Fruit fly (Drosophila melanogaster): ENCODE measurements around the gene Ctps.

Ctps gene

dm6 chr3L:15142004-15142890 lies 44.5 kb downstream of the Ctps start, which contains the start of gene Pdi (continued):
- TF ChIP-seq Asciz (GFP tag; optimal IDR thresholded peaks at IDR 0.05) (no peak), trh (GFP tag; optimal IDR thresholded peaks at IDR 0.05) (peak; percentile 1), dmrt99B (tag; optimal IDR thresholded peaks at IDR 0.05) (peak; percentile 20), sens-2 (GFP tag; IDR thresholded peaks at IDR 0.05) (no peak), PHDP (tag; optimal IDR thresholded peaks at IDR 0.05) (peak; percentile 44), bsh (GFP tag; optimal IDR thresholded peaks at IDR 0.05) (peak in 1 of 2 experiments; percentile 26), oc (tag; optimal IDR thresholded peaks at IDR 0.05) (peak; percentile 33), CTCF (GFP tag; optimal IDR thresholded peaks at IDR 0.05) (peak; percentile 97), HmgZ (tag; optimal IDR thresholded peaks at IDR 0.05) (peak; percentile 52), tin (GFP tag; optimal IDR thresholded peaks at IDR 0.05) (peak; percentile 3), gfzf (GFP tag; optimal IDR thresholded peaks at IDR 0.05) (peak; percentile 89), Hmr (GFP tag; optimal IDR thresholded peaks at IDR 0.05) (peak; percentile 53), hkb (optimal IDR thresholded peaks at IDR 0.05) (no peak), hkb (GFP tag; IDR thresholded peaks at IDR 0.05) (0 out of 2 replicates have a peak, but pooled peaks have one; percentile 18), Fer3 (tag; optimal IDR thresholded peaks at IDR 0.05) (peak; percentile 26), CG4707 (GFP tag; optimal IDR thresholded peaks at IDR 0.05) (peak; percentile 25), cg (GFP tag; optimal IDR thresholded peaks at IDR 0.05) (peak; percentile 0), Nf-YA (GFP tag; IDR thresholded peaks at IDR 0.05) (no peak), CrebB (tag; optimal IDR thresholded peaks at IDR 0.05) (peak; percentile 41), CG17359 (tag; optimal IDR thresholded peaks at IDR 0.05) (peak; percentile 56), wdn (GFP tag; IDR thresholded peaks at IDR 0.05) (no peak), Xbp1 (GFP tag; optimal IDR thresholded peaks at IDR 0.05) (peak; percentile 84), CG4730 (GFP tag; IDR thresholded peaks at IDR 0.05) (no peak), CG1603 (tag; optimal IDR thresholded peaks at IDR 0.05) (peak; percentile 80), ftz-f1 (GFP tag; optimal IDR thresholded peaks at IDR 0.05) (peak; percentile 28), Rfx (GFP tag; IDR thresholded peaks at IDR 0.05) (peak; percentile 59), maf-S (GFP tag; optimal IDR thresholded peaks at IDR 0.05) (peak; percentile 9), Opbp (GFP tag; IDR thresholded peaks at IDR 0.05; ENCODE audit: partially characterized antibody) (peak; percentile 75; the same call in 2 of the 3 replicates), dm (GFP tag; optimal IDR thresholded peaks at IDR 0.05) (peak; percentile 33), phol (tag; optimal IDR thresholded peaks at IDR 0.05) (peak; percentile 46), CG6272 (GFP tag; IDR thresholded peaks at IDR 0.05) (0 out of 2 replicates have a peak, but pooled peaks have one; percentile 41), Med (GFP tag) (peak; percentile 91), dpn (GFP tag; optimal IDR thresholded peaks at IDR 0.05) (peak in 1 of 2 experiments; percentile 51), pzg (GFP tag; optimal IDR thresholded peaks at IDR 0.05) (peak; percentile 87), Blimp-1 (GFP tag; optimal IDR thresholded peaks at IDR 0.05) (peak; percentile 24), nerfin-2 (GFP tag; IDR thresholded peaks at IDR 0.05; ENCODE audit: partially characterized antibody) (peak; percentile 61), Drgx (GFP tag; IDR thresholded peaks at IDR 0.05) (no peak), Sry-δ (GFP tag; optimal IDR thresholded peaks at IDR 0.05) (peak; percentile 80), da (GFP tag; optimal IDR thresholded peaks at IDR 0.05) (no peak), btn (GFP tag; optimal IDR thresholded peaks at IDR 0.05) (no peak), CG34422 (GFP tag; IDR thresholded peaks at IDR 0.05) (peak; percentile 78; the same call in 1 of the 3 replicates), NC2α (GFP tag; optimal IDR thresholded peaks at IDR 0.05) (peak; percentile 75), CG1233 (GFP tag; optimal IDR thresholded peaks at IDR 0.05) (no peak), nmo (GFP tag; optimal IDR thresholded peaks at IDR 0.05) (peak; percentile 62), stwl (tag; optimal IDR thresholded peaks at IDR 0.05) (peak; percentile 79), Nf-YC (tag; optimal IDR thresholded peaks at IDR 0.05) (peak; percentile 36), cato (GFP tag; optimal IDR thresholded peaks at IDR 0.05; ENCODE audit: borderline replicate concordance) (no peak), unpg (GFP tag; optimal IDR thresholded peaks at IDR 0.05) (peak; percentile 30)

Measured in whole organism, embryonic.